Worm (Caenorhabditis elegans) whole organism, L3 larva: ENCODE results near the gene ast-1.

Experiments
- R02D3.7 ChIP-seq: fragments of 150-350 bp; optimal IDR thresholded peaks from 2 replicates; lab custom pipeline; 2014; ENCODE audit warnings: missing biosample characterization, missing genetic modification characterization
- aly-2 ChIP-seq: fragments of 150-350 bp; optimal IDR thresholded peaks from 2 replicates; lab custom pipeline; 2014; ENCODE audit warnings: missing biosample characterization, missing genetic modification characterization
- ama-1 ChIP-seq: fragments of 150-350 bp; optimal IDR thresholded peaks from 2 replicates; lab custom pipeline; 2018
- ceh-16 ChIP-seq: sonication (generic microtip); optimal IDR thresholded peaks from 2 replicates; lab custom pipeline; 2017; ENCODE audit warnings: missing biosample characterization, missing genetic modification characterization
- ceh-28 ChIP-seq: fragments of 150-350 bp; optimal IDR thresholded peaks from 2 replicates; lab custom pipeline; 2014; ENCODE audit warnings: missing biosample characterization, missing genetic modification reagents, missing genetic modification characterization
- daf-12 ChIP-seq: fragments of 150-350 bp; optimal IDR thresholded peaks from 2 replicates; lab custom pipeline; 2014; ENCODE audit warnings: missing biosample characterization, missing genetic modification reagents, missing genetic modification characterization
- egl-27 ChIP-seq: sonication (generic microtip); optimal IDR thresholded peaks from 4 replicates; lab custom pipeline; 2017; ENCODE audit warnings: missing biosample characterization, missing genetic modification reagents, missing genetic modification characterization
- egl-5 ChIP-seq: fragments of 150-350 bp; optimal IDR thresholded peaks from 2 replicates; lab custom pipeline; 2017; ENCODE audit warnings: missing biosample characterization, missing genetic modification reagents, missing genetic modification characterization, inconsistent platforms
- elt-1 ChIP-seq: fragments of 150-350 bp; optimal IDR thresholded peaks from 2 replicates; lab custom pipeline; 2014; ENCODE audit warnings: missing biosample characterization, missing genetic modification characterization
- eor-1 ChIP-seq, 2 experiments: fragments of 150-350 bp; optimal IDR thresholded peaks; 2 replicates each; lab custom pipeline; 2014 to 2018; ENCODE audit warnings: missing biosample characterization in 2 of 2, missing genetic modification characterization in 2 of 2
- fkh-10 ChIP-seq: sonication (generic microtip); optimal IDR thresholded peaks from 2 replicates; lab custom pipeline; 2017; ENCODE audit warnings: missing biosample characterization, missing genetic modification reagents, missing genetic modification characterization
- hmg-11 ChIP-seq: sonication (generic microtip); optimal IDR thresholded peaks from 2 replicates; lab custom pipeline; 2016; ENCODE audit warnings: missing genetic modification characterization, missing compliant biosample characterization
- jun-1 ChIP-seq: fragments of 150-350 bp; optimal IDR thresholded peaks from 2 replicates; lab custom pipeline; 2014; ENCODE audit warnings: missing biosample characterization, missing genetic modification reagents, missing genetic modification characterization
- lin-15B ChIP-seq: fragments of 150-350 bp; optimal IDR thresholded peaks from 2 replicates; lab custom pipeline; 2014; ENCODE audit warnings: missing biosample characterization, missing genetic modification characterization
- lin-39 ChIP-seq: fragments of 150-350 bp; optimal IDR thresholded peaks from 2 replicates; lab custom pipeline; 2018; ENCODE audit warnings: missing biosample characterization, missing genetic modification reagents, missing genetic modification characterization
- lsy-12 ChIP-seq: sonication (generic microtip); optimal IDR thresholded peaks from 2 replicates; lab custom pipeline; 2016; ENCODE audit warnings: mild to moderate bottlenecking, missing genetic modification characterization, missing compliant biosample characterization
- mdl-1 ChIP-seq: fragments of 150-350 bp; optimal IDR thresholded peaks from 2 replicates; lab custom pipeline; 2014; ENCODE audit warnings: missing biosample characterization, missing genetic modification characterization
- nfya-1 ChIP-seq: sonication (generic microtip); optimal IDR thresholded peaks from 2 replicates; lab custom pipeline; 2017; ENCODE audit warnings: missing genetic modification characterization, mild to moderate bottlenecking, missing compliant biosample characterization, antibody characterized with exemption, moderate library complexity; ENCODE audit not compliant: insufficient read depth
- nhr-11 ChIP-seq: fragments of 150-350 bp; optimal IDR thresholded peaks from 2 replicates; lab custom pipeline; 2014; ENCODE audit warnings: missing biosample characterization, missing genetic modification characterization
- nhr-23 ChIP-seq: fragments of 150-350 bp; optimal IDR thresholded peaks from 2 replicates; lab custom pipeline; 2014; ENCODE audit warnings: missing biosample characterization, missing genetic modification reagents, missing genetic modification characterization
- nhr-237 ChIP-seq: fragments of 150-350 bp; optimal IDR thresholded peaks from 2 replicates; lab custom pipeline; 2014; ENCODE audit warnings: missing biosample characterization, missing genetic modification characterization
- nhr-25 ChIP-seq: sonication (generic microtip); optimal IDR thresholded peaks from 2 replicates; lab custom pipeline; 2017; ENCODE audit warnings: missing biosample characterization, missing genetic modification characterization
- nhr-28 ChIP-seq: fragments of 150-350 bp; optimal IDR thresholded peaks from 2 replicates; lab custom pipeline; 2014; ENCODE audit warnings: missing biosample characterization, missing genetic modification characterization
- nhr-67 ChIP-seq: fragments of 150-350 bp; optimal IDR thresholded peaks from 2 replicates; lab custom pipeline; 2014; ENCODE audit warnings: missing biosample characterization, missing genetic modification characterization
- pha-4 ChIP-seq: fragments of 150-350 bp; optimal IDR thresholded peaks from 2 replicates; lab custom pipeline; 2014; ENCODE audit warnings: missing biosample characterization, missing genetic modification reagents, missing genetic modification characterization
- pqm-1 ChIP-seq: fragments of 150-350 bp; optimal IDR thresholded peaks from 2 replicates; lab custom pipeline; 2017; ENCODE audit warnings: missing biosample characterization, missing genetic modification characterization, inconsistent platforms
- skn-1 ChIP-seq: fragments of 150-350 bp; optimal IDR thresholded peaks from 2 replicates; lab custom pipeline; 2014; ENCODE audit warnings: missing biosample characterization, missing genetic modification characterization
- tbx-2 ChIP-seq: sonication (generic microtip); optimal IDR thresholded peaks from 2 replicates; lab custom pipeline; 2016; ENCODE audit warnings: mild to moderate bottlenecking, missing genetic modification characterization, missing compliant biosample characterization
- unc-39 ChIP-seq: sonication (generic microtip); optimal IDR thresholded peaks from 4 replicates; lab custom pipeline; 2017; ENCODE audit warnings: missing biosample characterization, missing genetic modification characterization
- unc-62 ChIP-seq: fragments of 150-350 bp; sonication (generic microtip); optimal IDR thresholded peaks from 4 replicates; lab custom pipeline; 2014; ENCODE audit warnings: missing biosample characterization, missing genetic modification reagents, missing genetic modification characterization
- zag-1 ChIP-seq: fragments of 150-350 bp; optimal IDR thresholded peaks from 2 replicates; lab custom pipeline; 2014; ENCODE audit warnings: missing biosample characterization, missing genetic modification characterization
- ztf-11 ChIP-seq: fragments of 150-350 bp; optimal IDR thresholded peaks from 2 replicates; lab custom pipeline; 2014; ENCODE audit warnings: missing biosample characterization, missing genetic modification characterization
- ztf-4 ChIP-seq: fragments of 150-350 bp; optimal IDR thresholded peaks from 2 replicates; lab custom pipeline; 2014; ENCODE audit warnings: missing biosample characterization, missing genetic modification characterization

Gene ast-1

ce11 chrII:4089183-4089582 is 46.0 kb downstream of the ast-1 start (continued):
- peak; percentile 98 for TF ChIP-seq pqm-1 (tag; lab: Kevin White, UChicago)
- TF ChIP-seq nhr-28 (tag; lab: Kevin White, UChicago): no peak

DNA sequence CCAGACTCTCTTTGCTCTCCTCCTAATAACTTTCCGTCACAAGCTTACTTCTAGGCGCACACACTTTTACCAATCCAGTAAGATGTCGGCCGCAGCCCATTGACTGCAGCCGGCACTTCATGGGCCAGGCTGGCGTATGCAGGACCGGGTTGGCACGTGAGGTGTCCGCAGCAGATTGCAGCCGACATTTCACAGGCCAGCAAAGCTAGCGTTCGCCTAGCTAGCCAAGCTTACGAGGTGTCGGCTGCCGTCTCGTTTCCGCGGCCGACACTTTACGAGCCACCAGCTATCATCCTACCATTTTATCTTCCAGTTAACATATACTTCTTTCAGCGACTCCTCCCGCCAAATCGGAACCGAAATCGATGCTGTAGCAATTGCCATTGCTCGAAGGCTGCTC is 49.6 kb downstream of the ast-1 start:
- TF ChIP-seq nhr-11 (tag; lab: Kevin White, UChicago): no peak
- no peak for TF ChIP-seq unc-39
- TF ChIP-seq lin-15B (tag; lab: Kevin White, UChicago): no peak
- TF ChIP-seq ztf-11 (tag; lab: Kevin White, UChicago): no peak
- TF ChIP-seq nhr-23 (tag; lab: Kevin White, UChicago): no peak
- no peak for TF ChIP-seq daf-12
- TF ChIP-seq lsy-12 (tag; lab: Kevin White, UChicago): no peak
- no peak for TF ChIP-seq fkh-10 (GFP tag; lab: Kevin White, UChicago)
- no peak for TF ChIP-seq nfya-1 (tag; lab: Kevin White, UChicago)
- no peak for TF ChIP-seq lin-39 (tag; lab: Kevin White, UChicago)
- TF ChIP-seq nhr-67: no peak
- no peak for TF ChIP-seq ceh-28
- no peak for TF ChIP-seq hmg-11

DNA sequence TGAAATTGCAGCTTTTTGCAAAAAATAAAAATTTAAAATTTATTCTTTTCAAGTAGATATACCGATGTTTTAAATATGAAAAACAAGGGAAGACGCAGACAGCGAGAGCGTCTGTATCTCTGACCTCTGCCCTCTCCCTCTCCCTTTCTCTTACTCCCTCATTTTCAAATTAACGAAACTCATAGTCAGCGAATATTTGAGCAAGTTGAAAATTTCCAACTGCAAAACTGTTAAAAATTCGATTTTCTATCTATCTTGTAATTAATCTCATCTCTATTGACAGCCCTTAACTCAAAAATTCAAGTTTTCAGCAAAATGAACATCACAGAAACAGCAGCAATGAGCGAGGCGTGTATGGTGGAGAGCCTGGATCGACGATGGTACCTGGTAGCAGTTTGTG is 52.4 kb downstream of the ast-1 start, which contains the start of gene R11F4.2:
Gene R11F4.2, plus strand, starts transcription at position 301 of the 400 bp plus-strand sequence.
- TF ChIP-seq R02D3.7 (tag; lab: Kevin White, UChicago) (no peak), nhr-25 (tag; lab: Kevin White, UChicago) (no peak), nhr-23 (tag; lab: Kevin White, UChicago) (no peak), aly-2 (tag; lab: Kevin White, UChicago) (no peak), nhr-237 (no peak), egl-27 (tag; lab: Kevin White, UChicago) (no peak), ceh-16 (tag; lab: Kevin White, UChicago) (no peak), jun-1 (tag; lab: Kevin White, UChicago) (no peak), zag-1 (tag; lab: Kevin White, UChicago) (no peak), unc-62 (no peak), ztf-4 (tag; lab: Kevin White, UChicago) (no peak), mdl-1 (tag; lab: Kevin White, UChicago) (no peak), eor-1 (tag; optimal IDR thresholded peaks at IDR 0.05; lab: Kevin White, UChicago) (no peak), skn-1 (tag; lab: Kevin White, UChicago) (no peak), egl-5 (tag; lab: Kevin White, UChicago) (no peak), pqm-1 (tag; lab: Kevin White, UChicago) (no peak), ztf-11 (tag; lab: Kevin White, UChicago) (no peak), unc-39 (no peak), lin-15B (tag; lab: Kevin White, UChicago) (no peak)
- TF ChIP-seq, all 47 proteins: peak for 0

ce11 chrII:4081891-4082290 is 53.3 kb downstream of the ast-1 start:
- TF ChIP-seq elt-1: no peak
- TF ChIP-seq daf-12: no peak
- no peak for TF ChIP-seq ama-1 (lab: Kevin White, UChicago)

DNA sequence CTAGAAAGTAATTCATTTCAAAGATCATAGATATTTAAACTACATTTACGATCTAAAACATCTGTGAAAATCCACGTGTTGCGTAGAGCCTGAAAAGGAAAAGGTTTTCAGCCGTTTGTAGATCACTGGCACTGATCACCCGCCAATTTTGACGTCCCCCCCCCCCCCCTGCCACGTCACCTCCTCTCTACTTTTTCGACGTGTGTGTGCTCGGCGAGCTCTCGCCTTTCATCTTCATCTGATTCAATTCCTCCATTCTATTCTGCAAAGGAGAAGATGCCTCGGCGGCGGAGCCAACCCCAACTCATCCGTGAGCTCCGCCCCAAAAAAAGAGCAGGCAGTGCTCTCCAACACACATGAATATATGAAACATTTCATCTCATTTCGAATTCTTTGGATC is 54.0 kb downstream of the ast-1 start:
- TF ChIP-seq tbx-2 (tag; lab: Kevin White, UChicago) (no peak), pha-4 (tag; lab: Kevin White, UChicago) (no peak), egl-5 (tag; lab: Kevin White, UChicago) (no peak), aly-2 (tag; lab: Kevin White, UChicago) (no peak), lin-15B (tag; lab: Kevin White, UChicago) (no peak), unc-39 (no peak), hmg-11 (no peak)
